Fruit fly (Drosophila melanogaster): Measurements from ENCODE around the gene MED1.

MED1 gene

dm6 chr3L:21634152-21634689 lies at the start of gene MED1:
MED1 (minus strand) TSS chr3L:21634446.
- TF ChIP-seq bab1 (GFP tag; optimal IDR thresholded peaks at IDR 0.05) (peak; percentile 16), CG14711 (tag; optimal IDR thresholded peaks at IDR 0.05) (no peak)

dm6 chr3L:21683942-21684341 lies 49.7 kb upstream of the MED1 start, which contains the start of gene Sfp78E:
Sfp78E (minus strand) TSS chr3L:21684042.
- TF ChIP-seq tj (GFP tag; optimal IDR thresholded peaks at IDR 0.05) (no peak), Crg-1 (GFP tag; optimal IDR thresholded peaks at IDR 0.05) (no peak), bab1 (GFP tag; optimal IDR thresholded peaks at IDR 0.05) (no peak), toe (GFP tag; optimal IDR thresholded peaks at IDR 0.05) (no peak), CG5204 (GFP tag; optimal IDR thresholded peaks at IDR 0.05) (no peak), cnc (optimal IDR thresholded peaks at IDR 0.05) (no peak), pad (GFP tag; optimal IDR thresholded peaks at IDR 0.05) (no peak), CG7101 (tag; optimal IDR thresholded peaks at IDR 0.05) (no peak), CG1620 (GFP tag; optimal IDR thresholded peaks at IDR 0.05) (no peak), CG14711 (tag; optimal IDR thresholded peaks at IDR 0.05) (no peak), Clk (GFP tag; optimal IDR thresholded peaks at IDR 0.05) (no peak), Hr96 (GFP tag; optimal IDR thresholded peaks at IDR 0.05) (no peak), Mnt (GFP tag; optimal IDR thresholded peaks at IDR 0.05) (no peak), CG11617 (GFP tag; optimal IDR thresholded peaks at IDR 0.05) (no peak), ovo (GFP tag; optimal IDR thresholded peaks at IDR 0.05) (no peak), CG7045 (GFP tag; optimal IDR thresholded peaks at IDR 0.05) (no peak), CG33017 (tag; optimal IDR thresholded peaks at IDR 0.05) (no peak), CG12768 (GFP tag; optimal IDR thresholded peaks at IDR 0.05) (no peak), kay (GFP tag; ENCODE audit: borderline replicate concordance) (no peak), cic (GFP tag; optimal IDR thresholded peaks at IDR 0.05) (no peak)

dm6 chr3L:21679687-21680086 lies 45.4 kb upstream of the MED1 start, which contains the start of the genes Als2 and CG11248:
Als2 (minus strand) TSS chr3L:21679755.
CG11248 (plus strand) TSS chr3L:21680050.
- TF ChIP-seq ovo (GFP tag; optimal IDR thresholded peaks at IDR 0.05) (no peak), Hr96 (GFP tag; optimal IDR thresholded peaks at IDR 0.05) (peak; percentile 66), CG33017 (tag; optimal IDR thresholded peaks at IDR 0.05) (peak; percentile 17), CG14711 (tag; optimal IDR thresholded peaks at IDR 0.05) (peak; percentile 53), Crg-1 (GFP tag; optimal IDR thresholded peaks at IDR 0.05) (peak; percentile 41), CG5204 (GFP tag; optimal IDR thresholded peaks at IDR 0.05) (peak; percentile 63), CG11617 (GFP tag; optimal IDR thresholded peaks at IDR 0.05) (peak; percentile 66), toe (GFP tag; optimal IDR thresholded peaks at IDR 0.05) (peak; percentile 82), Mnt (GFP tag; optimal IDR thresholded peaks at IDR 0.05) (peak; percentile 6), cnc (optimal IDR thresholded peaks at IDR 0.05) (no peak), CG7101 (tag; optimal IDR thresholded peaks at IDR 0.05) (peak; percentile 52), CG12768 (GFP tag; optimal IDR thresholded peaks at IDR 0.05) (peak; percentile 51), Clk (GFP tag; optimal IDR thresholded peaks at IDR 0.05) (no peak), tj (GFP tag; optimal IDR thresholded peaks at IDR 0.05) (no peak), kay (GFP tag; ENCODE audit: borderline replicate concordance) (peak; percentile 62), pad (GFP tag; optimal IDR thresholded peaks at IDR 0.05) (peak; percentile 28), CG1620 (GFP tag; optimal IDR thresholded peaks at IDR 0.05) (peak; percentile 64), bab1 (GFP tag; optimal IDR thresholded peaks at IDR 0.05) (peak; percentile 79), cic (GFP tag; optimal IDR thresholded peaks at IDR 0.05) (no peak), CG7045 (GFP tag; optimal IDR thresholded peaks at IDR 0.05) (peak; percentile 48)

- TF ChIP-seq Hr96 (GFP tag; optimal IDR thresholded peaks at IDR 0.05) (no peak), cic (GFP tag; optimal IDR thresholded peaks at IDR 0.05) (no peak), Clk (GFP tag; optimal IDR thresholded peaks at IDR 0.05) (no peak), Mnt (GFP tag; optimal IDR thresholded peaks at IDR 0.05) (no peak), bab1 (GFP tag; optimal IDR thresholded peaks at IDR 0.05) (no peak), CG7045 (GFP tag; optimal IDR thresholded peaks at IDR 0.05) (no peak), tj (GFP tag; optimal IDR thresholded peaks at IDR 0.05) (no peak), CG1620 (GFP tag; optimal IDR thresholded peaks at IDR 0.05) (no peak), Crg-1 (GFP tag; optimal IDR thresholded peaks at IDR 0.05) (no peak), ovo (GFP tag; optimal IDR thresholded peaks at IDR 0.05) (no peak), kay (GFP tag; ENCODE audit: borderline replicate concordance) (no peak)
Observed at dm6 chr3L:21671839-21672238, 37.6 kb upstream of the MED1 start, which contains the start of gene CG11249. CG11249 (plus strand) TSS chr3L:21672139.

DNA sequence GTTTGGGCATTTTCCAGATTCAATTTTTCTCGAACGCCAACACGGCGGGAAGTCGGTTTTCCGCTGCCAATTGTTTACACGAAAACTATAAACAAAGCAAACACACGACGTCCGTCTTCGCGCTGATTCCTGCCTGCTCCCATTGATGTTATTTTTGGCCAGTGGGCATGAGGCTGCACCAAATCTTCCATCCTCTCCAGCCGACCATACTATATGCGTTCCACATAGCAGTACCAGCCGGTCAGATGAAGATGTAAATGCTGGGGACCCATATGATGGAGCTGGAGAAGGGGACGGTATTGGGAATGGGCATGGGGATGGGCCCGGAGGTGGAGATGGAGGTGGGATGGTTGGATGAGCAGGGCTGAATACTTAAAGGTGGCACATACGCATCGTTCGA lies 33.3 kb upstream of the MED1 start:
- TF ChIP-seq tj (GFP tag; optimal IDR thresholded peaks at IDR 0.05) (no peak), cnc (optimal IDR thresholded peaks at IDR 0.05) (no peak), CG5204 (GFP tag; optimal IDR thresholded peaks at IDR 0.05) (no peak), CG12768 (GFP tag; optimal IDR thresholded peaks at IDR 0.05) (no peak), pad (GFP tag; optimal IDR thresholded peaks at IDR 0.05) (no peak), Hr96 (GFP tag; optimal IDR thresholded peaks at IDR 0.05) (no peak), Mnt (GFP tag; optimal IDR thresholded peaks at IDR 0.05) (no peak), kay (GFP tag; ENCODE audit: borderline replicate concordance) (no peak), CG11617 (GFP tag; optimal IDR thresholded peaks at IDR 0.05) (no peak), bab1 (GFP tag; optimal IDR thresholded peaks at IDR 0.05) (no peak), CG7101 (tag; optimal IDR thresholded peaks at IDR 0.05) (no peak), CG14711 (tag; optimal IDR thresholded peaks at IDR 0.05) (no peak), Clk (GFP tag; optimal IDR thresholded peaks at IDR 0.05) (no peak), cic (GFP tag; optimal IDR thresholded peaks at IDR 0.05) (no peak), CG1620 (GFP tag; optimal IDR thresholded peaks at IDR 0.05) (no peak)

DNA sequence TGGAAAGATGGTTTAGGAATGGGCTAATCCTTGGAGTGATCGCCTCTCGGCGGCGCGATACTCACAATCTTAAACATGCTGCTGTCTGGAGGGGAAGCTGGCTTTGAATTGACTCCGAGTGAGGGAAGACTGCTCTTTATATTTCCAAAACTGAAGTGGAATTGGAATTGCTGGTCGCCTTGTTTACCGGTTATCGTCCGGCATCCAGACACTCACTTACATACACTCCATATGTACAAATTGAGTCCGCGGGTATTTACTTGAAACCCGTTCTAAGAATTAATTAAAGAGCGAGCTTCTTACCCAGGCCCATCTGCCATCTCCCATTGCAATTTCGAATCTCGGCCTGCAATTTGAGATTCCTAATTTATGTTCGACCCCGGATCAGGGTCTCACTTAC lies 32.6 kb upstream of the MED1 start, which contains the start of gene Cpr78E:
Gene Cpr78E (minus strand): TSS at position 101 of the 400 bp plus-strand sequence.
- TF ChIP-seq bab1 (GFP tag; optimal IDR thresholded peaks at IDR 0.05) (no peak), CG5204 (GFP tag; optimal IDR thresholded peaks at IDR 0.05) (no peak), pad (GFP tag; optimal IDR thresholded peaks at IDR 0.05) (no peak)
